Worm (Caenorhabditis elegans) whole organism, midembryonic: ENCODE data around the gene C17B7.3.

ENCODE experiments used
- klf-2 ChIP-seq: fragments of 200-800 bp; sonication (Bioruptor generic); conservative IDR thresholded peaks from 2 replicates; pipeline ENCODE4 v1.3.6; 2022; ENCODE audit warnings: missing genetic modification reagents, missing genetic modification characterization, missing compliant biosample characterization
- med-1 ChIP-seq: sonication (generic microtip); optimal IDR thresholded peaks from 2 replicates; lab custom pipeline; 2017; ENCODE audit warnings: missing genetic modification characterization, mild to moderate bottlenecking, missing compliant biosample characterization, antibody characterized with exemption, missing genetic modification reagents; ENCODE audit not compliant: insufficient read depth
- tab-1 ChIP-seq: fragments of 200-800 bp; sonication (Bioruptor generic); IDR thresholded peaks from 2 replicates; pipeline ENCODE4 v1.3.6; 2022; ENCODE audit warnings: missing genetic modification characterization, missing compliant biosample characterization

- TF ChIP-seq tab-1: no peak
- TF ChIP-seq klf-2 (GFP tag; lab: Robert Waterston, UW): no peak
- TF ChIP-seq med-1: no peak
Measured at ce11 chrV:3320005-3320404, 22.6 kb upstream of the C17B7.3 start, which contains the start of gene F35F10.14.
